Worm (Caenorhabditis elegans) whole organism, L1 larva: ENCODE results near the gene K09E2.1.

ENCODE experiments used
- F16B12.6 ChIP-seq: fragments of 150-350 bp; optimal IDR thresholded peaks from 2 replicates; lab custom pipeline; 2014; ENCODE audit warnings: missing biosample characterization, missing genetic modification characterization
- egl-13 ChIP-seq: sonication (generic microtip); optimal IDR thresholded peaks from 2 replicates; lab custom pipeline; 2016; ENCODE audit warnings: missing genotype, missing genetic modification reagents, missing genetic modification characterization, missing compliant biosample characterization
- fos-1 ChIP-seq: fragments of 150-350 bp; optimal IDR thresholded peaks from 2 replicates; lab custom pipeline; 2014; ENCODE audit warnings: missing biosample characterization, missing genetic modification characterization
- isw-1 ChIP-seq: fragments of 200-800 bp; sonication (Bioruptor generic); IDR thresholded peaks from 2 replicates; pipeline ENCODE4 v1.3.6; 2022; ENCODE audit warnings: missing genetic modification characterization, missing compliant biosample characterization
- mef-2 ChIP-seq: fragments of 150-350 bp; optimal IDR thresholded peaks from 2 replicates; lab custom pipeline; 2014; ENCODE audit warnings: missing biosample characterization, missing genetic modification characterization
- nhr-237 ChIP-seq: fragments of 150-350 bp; optimal IDR thresholded peaks from 2 replicates; lab custom pipeline; 2014; ENCODE audit warnings: missing biosample characterization, missing genetic modification characterization
- skn-1 ChIP-seq: fragments of 150-350 bp; optimal IDR thresholded peaks from 2 replicates; lab custom pipeline; 2014; ENCODE audit warnings: missing biosample characterization, missing genetic modification characterization
- snpc-4 ChIP-seq: fragments of 150-350 bp; optimal IDR thresholded peaks from 2 replicates; lab custom pipeline; 2014; ENCODE audit warnings: missing biosample characterization, missing genetic modification characterization
- unc-62 ChIP-seq: fragments of 150-350 bp; optimal IDR thresholded peaks from 2 replicates; lab custom pipeline; 2014; ENCODE audit warnings: missing biosample characterization, missing genetic modification reagents, missing genetic modification characterization

DNA sequence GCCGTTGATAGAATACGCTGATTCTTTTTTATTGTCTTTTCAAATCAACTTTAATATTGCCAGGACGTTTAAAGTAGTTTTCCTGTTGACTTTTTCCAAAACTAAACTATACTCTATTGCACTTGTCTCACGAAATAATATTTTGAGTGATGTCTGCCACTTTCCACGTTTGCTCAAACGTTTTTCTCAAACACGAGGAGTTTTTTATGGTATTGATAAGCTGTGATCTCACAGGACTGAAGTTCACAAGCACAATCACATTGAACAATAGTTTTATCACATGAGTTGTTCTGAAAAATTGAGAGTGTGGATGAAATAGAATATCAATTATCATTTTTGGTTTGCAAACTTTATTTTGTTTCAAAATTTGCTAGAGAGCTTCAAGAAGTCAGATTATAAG, 38.2 kb downstream of the K09E2.1 start:
- TF ChIP-seq mef-2 (no peak), nhr-237 (no peak), egl-13 (tag; lab: Kevin White, UChicago) (no peak), fos-1 (no peak), unc-62 (GFP tag; lab: Kevin White, UChicago) (no peak), snpc-4 (tag; lab: Kevin White, UChicago) (no peak), skn-1 (no peak), isw-1 (GFP tag; lab: Robert Waterston, UW) (no peak), F16B12.6 (tag; lab: Kevin White, UChicago) (no peak)
